Worm (Caenorhabditis elegans): Measurements from ENCODE around the gene H08J19.1.

H08J19.1 gene

ce11 chrX:15663740-15664139 lies 21.0 kb downstream of the H08J19.1 start:
- TF ChIP-seq dmd-8 (GFP tag; IDR thresholded peaks at IDR 0.05) (no peak), egl-43 (GFP tag; IDR thresholded peaks at IDR 0.05) (no peak), Y48G9A.11 (GFP tag; IDR thresholded peaks at IDR 0.05) (no peak), F44E2.7 (GFP tag; IDR thresholded peaks at IDR 0.05) (no peak), nhr-11 (tag; optimal IDR thresholded peaks at IDR 0.05) (no peak), madf-9 (GFP tag; conservative IDR thresholded peaks at IDR 0.05) (no peak)

DNA sequence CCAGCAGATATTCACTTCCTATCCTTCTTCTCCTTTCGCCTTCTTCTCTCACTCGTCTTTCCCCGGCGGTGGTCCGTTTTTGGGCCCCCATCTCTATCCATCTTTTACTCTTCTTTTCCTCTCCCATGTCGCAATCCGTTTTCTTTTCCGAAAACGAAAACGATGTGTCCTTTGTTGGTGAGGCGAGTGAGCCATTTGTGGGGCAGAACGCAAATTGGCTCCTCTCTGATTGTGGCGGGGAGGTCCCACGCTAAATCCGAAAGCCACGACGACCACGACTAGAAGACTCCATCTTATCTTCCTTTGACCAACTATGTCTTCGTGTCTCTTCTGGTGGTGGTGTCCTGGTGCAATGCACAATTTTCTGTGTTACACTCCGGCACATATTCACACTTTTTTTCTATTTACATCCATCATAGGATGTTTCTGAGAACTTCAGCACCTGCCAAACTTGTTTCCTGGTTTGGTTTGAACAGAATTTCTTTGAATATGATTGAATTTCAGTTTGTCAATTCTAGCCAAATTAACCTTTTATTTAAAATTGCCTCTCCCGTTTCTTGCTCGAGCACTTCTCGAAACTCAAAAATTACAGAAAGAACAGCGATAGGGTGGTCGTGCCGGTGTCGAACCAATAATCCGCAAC lies 23.6 kb downstream of the H08J19.1 start, which contains the start of gene pcdr-1:
Gene pcdr-1, plus strand, starts transcription at position 593 of the 643 bp plus-strand sequence.
- TF ChIP-seq ceh-62 (tag; optimal IDR thresholded peaks at IDR 0.05) = no peak
- no peak for TF ChIP-seq ZK337.2 (GFP tag; IDR thresholded peaks at IDR 0.05)
- TF ChIP-seq unc-62 (GFP tag; optimal IDR thresholded peaks at IDR 0.05 in 1 of 2) = peak in 1 of 2 experiments; percentile 27
- no peak for TF ChIP-seq unc-62 (tag; optimal IDR thresholded peaks at IDR 0.05)
- 0 out of 2 replicates have a peak, but pooled peaks have one; percentile 22 for TF ChIP-seq T26A8.4 (GFP tag; IDR thresholded peaks at IDR 0.05)
- TF ChIP-seq lim-7 (GFP tag; IDR thresholded peaks at IDR 0.05) = no peak
- TF ChIP-seq aha-1 (tag) = peak; percentile 78
- no peak for TF ChIP-seq mep-1 (tag; optimal IDR thresholded peaks at IDR 0.05)

- TF ChIP-seq hlh-11 (tag; optimal IDR thresholded peaks at IDR 0.05) = peak; percentile 10
- TF ChIP-seq dmd-9 (GFP tag; IDR thresholded peaks at IDR 0.05) = no peak
- no peak for TF ChIP-seq fos-1 (tag; optimal IDR thresholded peaks at IDR 0.05)
These were observed 25.4 kb downstream of the H08J19.1 start for ce11 chrX:15668053-15668599.

DNA sequence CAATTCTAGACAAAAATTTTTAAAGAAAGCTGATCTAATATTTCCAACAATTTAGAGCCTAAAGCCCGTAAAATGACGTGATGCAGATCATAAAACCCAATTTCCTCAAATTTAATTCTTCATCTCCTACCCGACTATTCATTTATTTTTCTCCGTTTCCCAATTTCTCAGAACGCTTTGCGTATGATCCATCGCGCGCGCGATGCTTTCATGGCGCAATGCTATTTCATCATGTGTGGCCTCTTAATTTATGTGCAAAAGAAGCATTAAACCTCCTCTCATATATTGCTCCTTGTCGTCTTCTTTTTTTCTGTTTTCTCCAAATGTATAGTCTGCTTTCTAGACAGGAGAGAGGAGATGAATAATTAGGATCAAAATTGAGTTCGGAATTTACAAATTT lies 26.0 kb downstream of the H08J19.1 start:
- TF ChIP-seq nhr-237 (tag; optimal IDR thresholded peaks at IDR 0.05) = no peak
- peak; percentile 62 for TF ChIP-seq aha-1 (tag)

- TF ChIP-seq daf-12 (tag; optimal IDR thresholded peaks at IDR 0.05) = no peak
These were observed 32.9 kb downstream of the H08J19.1 start, which contains the start of gene F59D12.2 for ce11 chrX:15675622-15676021. TSS of gene F59D12.2 (minus strand) at chrX:15675722.

- TF ChIP-seq rbr-2 (tag; optimal IDR thresholded peaks at IDR 0.05) (no peak), lin-15B (tag; optimal IDR thresholded peaks at IDR 0.05) (no peak), aha-1 (tag) (no peak), mep-1 (tag; optimal IDR thresholded peaks at IDR 0.05) (no peak), hlh-30 (tag; optimal IDR thresholded peaks at IDR 0.05; ENCODE audit: insufficient read depth) (no peak)
These were observed 38.7 kb downstream of the H08J19.1 start, which contains the start of gene gpn-1 for ce11 chrX:15681393-15681792. TSS of gene gpn-1 (plus strand) at chrX:15681693.

DNA sequence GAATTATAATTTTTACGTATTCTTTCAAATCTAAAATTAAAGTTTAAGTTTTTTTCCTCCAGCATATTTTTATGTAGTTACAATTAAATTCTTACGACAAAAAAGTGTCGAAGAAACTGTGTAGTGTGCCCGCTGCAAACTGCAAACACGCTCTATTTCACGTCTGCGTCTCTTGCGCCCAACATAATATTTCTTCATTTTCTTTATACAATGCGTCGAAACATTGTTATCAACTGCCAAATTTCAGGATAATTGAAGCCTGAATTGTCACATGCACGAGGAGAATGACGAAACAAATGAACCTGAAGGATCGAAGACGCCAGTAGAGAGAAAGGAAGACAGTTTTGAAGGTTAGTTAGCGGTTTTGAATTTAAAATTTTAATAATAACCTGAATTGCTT lies 46.5 kb downstream of the H08J19.1 start, which contains the start of gene C03H12.1:
Gene C03H12.1, plus strand, starts transcription at position 206 of the 400 bp plus-strand sequence.
- TF ChIP-seq ceh-32 (tag; optimal IDR thresholded peaks at IDR 0.05; ENCODE audit: poor library complexity) (no peak), lin-39 (tag; optimal IDR thresholded peaks at IDR 0.05) (no peak), nhr-48 (tag; optimal IDR thresholded peaks at IDR 0.05) (peak; percentile 24), rbr-2 (tag; optimal IDR thresholded peaks at IDR 0.05) (no peak), dmd-6 (GFP tag; IDR thresholded peaks at IDR 0.05) (peak; percentile 75), madf-5 (GFP tag; IDR thresholded peaks at IDR 0.05) (no peak), nhr-10 (tag; optimal IDR thresholded peaks at IDR 0.05) (no peak), dmd-8 (GFP tag; IDR thresholded peaks at IDR 0.05) (no peak), ceh-44 (GFP tag; IDR thresholded peaks at IDR 0.05) (no peak), nhr-237 (tag; optimal IDR thresholded peaks at IDR 0.05) (no peak), ceh-28 (tag; optimal IDR thresholded peaks at IDR 0.05) (no peak), nhr-76 (tag; optimal IDR thresholded peaks at IDR 0.05) (no peak), Y5F2A.4 (GFP tag; optimal IDR thresholded peaks at IDR 0.05) (no peak), daf-19 (GFP tag; conservative IDR thresholded peaks at IDR 0.05) (no peak), T26A8.4 (GFP tag; IDR thresholded peaks at IDR 0.05) (no peak), pha-4 (GFP tag; IDR thresholded peaks at IDR 0.05) (no peak), pha-4 (tag; optimal IDR thresholded peaks at IDR 0.05) (no peak), lin-38 (GFP tag; IDR thresholded peaks at IDR 0.05) (no peak), ztf-7 (tag; optimal IDR thresholded peaks at IDR 0.05) (no peak), hif-1 (tag; optimal IDR thresholded peaks at IDR 0.05) (no peak), vab-7 (GFP tag; IDR thresholded peaks at IDR 0.05) (no peak), F37D6.2 (tag; optimal IDR thresholded peaks at IDR 0.05) (no peak)
